Worm (Caenorhabditis elegans): ENCODE results near the gene oac-23.
A peak's percentile ranks its signal among the peaks of the same experiment; 100 is the strongest.

DNA sequence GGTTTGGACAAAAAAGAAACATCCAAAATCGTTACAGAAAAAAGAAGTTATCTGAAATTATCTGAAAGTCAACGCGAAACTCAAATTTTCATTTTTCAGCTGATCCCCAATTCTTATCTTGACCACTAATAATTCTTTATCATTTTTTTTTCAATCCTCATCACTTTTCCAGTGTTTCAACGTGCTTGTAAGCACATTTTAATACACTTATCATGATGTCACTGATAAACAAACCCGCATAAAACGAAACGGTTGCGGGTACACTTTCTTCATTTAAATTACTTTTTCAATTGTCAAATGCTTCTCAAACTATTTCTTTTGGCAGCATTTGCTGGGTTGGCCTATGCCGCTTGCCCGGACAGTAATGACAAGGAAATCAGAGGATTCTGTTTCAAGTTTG lies 40.7 kb downstream of the oac-23 start, which contains the start of gene clec-67:
- TF ChIP-seq unc-62 (GFP tag; optimal IDR thresholded peaks at IDR 0.05) (no peak), nhr-77 (tag; optimal IDR thresholded peaks at IDR 0.05) (no peak), ZK546.5 (tag; optimal IDR thresholded peaks at IDR 0.05) (no peak), fkh-10 (GFP tag; optimal IDR thresholded peaks at IDR 0.05) (no peak), elt-2 (tag; optimal IDR thresholded peaks at IDR 0.05) (peak; percentile 84), ceh-28 (tag; optimal IDR thresholded peaks at IDR 0.05) (no peak)

All from whole organism, L3 larva.